Fruit fly (Drosophila melanogaster) whole organism, embryonic: ENCODE results near the gene CG7320.
A peak's percentile ranks its signal among the peaks of the same experiment; 100 is the strongest.

Experiments used
- Abd-B ChIP-seq: fragments of 200-800 bp; sonication (Bioruptor generic); optimal IDR thresholded peaks from 2 replicates; lab custom pipeline; 2018; ENCODE audit warnings: missing biosample characterization, mild to moderate bottlenecking, missing genetic modification characterization, moderate library complexity
- Aef1 ChIP-seq: fragments of 200-800 bp; sonication (Bioruptor generic); IDR thresholded peaks from 3 replicates; pipeline ENCODE4 v1.3.6; 2022; ENCODE audit warnings: missing biosample characterization, missing genetic modification characterization
- CG10959 ChIP-seq: fragments of 200-800 bp; sonication (Bioruptor generic); IDR thresholded peaks from 2 replicates; pipeline ENCODE4 v1.3.6; 2022; ENCODE audit warnings: missing biosample characterization, missing genetic modification characterization
- CG10979 ChIP-seq: fragments of 200-800 bp; sonication (Bioruptor generic); optimal IDR thresholded peaks from 2 replicates; lab custom pipeline; 2018; ENCODE audit warnings: missing biosample characterization, mild to moderate bottlenecking, missing genetic modification characterization, moderate library complexity
- CG11456 ChIP-seq: fragments of 200-800 bp; sonication (Bioruptor generic); IDR thresholded peaks from 3 replicates; pipeline ENCODE4 v1.3.6; 2022; ENCODE audit warnings: missing biosample characterization, missing genetic modification characterization
- CG11504 ChIP-seq: fragments of 200-800 bp; sonication (Bioruptor generic); optimal IDR thresholded peaks from 3 replicates; lab custom pipeline; 2019; ENCODE audit warnings: missing biosample characterization, mild to moderate bottlenecking, missing genetic modification characterization, moderate library complexity
- CG12071 ChIP-seq: fragments of 200-800 bp; sonication (Bioruptor generic); optimal IDR thresholded peaks from 3 replicates; lab custom pipeline; 2018; ENCODE audit warnings: missing biosample characterization, mild to moderate bottlenecking, missing genetic modification characterization
- CG14441 ChIP-seq: fragments of 200-800 bp; sonication (Bioruptor generic); IDR thresholded peaks from 2 replicates; pipeline ENCODE4 v1.3.6; 2022; ENCODE audit warnings: missing biosample characterization, missing genetic modification characterization
- CG14710 ChIP-seq: fragments of 200-800 bp; sonication (Bioruptor generic); optimal IDR thresholded peaks from 3 replicates; lab custom pipeline; 2019; ENCODE audit warnings: missing biosample characterization, mild to moderate bottlenecking, missing genetic modification characterization, moderate library complexity
- CG1647 ChIP-seq: fragments of 200-800 bp; sonication (Bioruptor generic); optimal IDR thresholded peaks from 3 replicates; lab custom pipeline; 2016; ENCODE audit warnings: missing biosample characterization, missing genetic modification characterization
- CG17359 ChIP-seq: fragments of 200-800 bp; sonication (Bioruptor generic); optimal IDR thresholded peaks from 3 replicates; lab custom pipeline; 2018; ENCODE audit warnings: missing biosample characterization, mild to moderate bottlenecking, missing genetic modification characterization, moderate library complexity
- CG18262 ChIP-seq: fragments of 200-800 bp; optimal IDR thresholded peaks from 3 replicates; lab custom pipeline; 2019; ENCODE audit warnings: missing biosample characterization, mild to moderate bottlenecking, missing genetic modification characterization, moderate library complexity
- CG1832 ChIP-seq: fragments of 200-800 bp; sonication (Bioruptor generic); optimal IDR thresholded peaks from 2 replicates; lab custom pipeline; 2017; ENCODE audit warnings: missing biosample characterization, mild to moderate bottlenecking, missing genetic modification characterization, inconsistent platforms
- CG2199 ChIP-seq: fragments of 200-800 bp; sonication (Bioruptor generic); IDR thresholded peaks from 3 replicates; pipeline ENCODE4 v1.3.6; 2022; ENCODE audit warnings: missing biosample characterization, missing genetic modification characterization
- CG3065 ChIP-seq: fragments of 200-800 bp; sonication (Bioruptor generic); optimal IDR thresholded peaks from 2 replicates; lab custom pipeline; 2016; ENCODE audit warnings: missing biosample characterization, missing genetic modification characterization
- CG34422 ChIP-seq: fragments of 200-800 bp; sonication (Bioruptor generic); IDR thresholded peaks from 3 replicates; pipeline ENCODE4 v1.3.6; 2022; ENCODE audit warnings: missing biosample characterization, missing genetic modification characterization
- CG4360 ChIP-seq: fragments of 200-800 bp; sonication (Bioruptor generic); IDR thresholded peaks from 2 replicates; pipeline ENCODE4 v1.3.6; 2022; ENCODE audit warnings: missing biosample characterization, missing genetic modification characterization
- CG4404 ChIP-seq: fragments of 200-800 bp; sonication (Bioruptor generic); IDR thresholded peaks from 2 replicates; pipeline ENCODE4 v1.3.6; 2022; ENCODE audit warnings: missing biosample characterization, missing genetic modification characterization
- CG7556 ChIP-seq: fragments of 200-800 bp; sonication (Bioruptor generic); optimal IDR thresholded peaks from 2 replicates; lab custom pipeline; 2017; ENCODE audit warnings: missing biosample characterization, mild to moderate bottlenecking, missing genetic modification characterization
- CG7839 ChIP-seq: fragments of 200-800 bp; sonication (Bioruptor generic); optimal IDR thresholded peaks from 3 replicates; lab custom pipeline; 2018; ENCODE audit warnings: missing biosample characterization, mild to moderate bottlenecking, missing genetic modification characterization, moderate library complexity
- CG7963 ChIP-seq: fragments of 200-800 bp; sonication (Bioruptor generic); IDR thresholded peaks from 3 replicates; pipeline ENCODE4 v1.3.6; 2022; ENCODE audit warnings: missing biosample characterization, missing genetic modification characterization; ENCODE audit not compliant: partially characterized antibody
- CG8765 ChIP-seq: fragments of 200-800 bp; sonication (Bioruptor generic); IDR thresholded peaks from 2 replicates; pipeline ENCODE4 v1.3.6; 2022; ENCODE audit warnings: missing biosample characterization, missing genetic modification characterization
- CG9727 ChIP-seq: fragments of 200-800 bp; sonication (Bioruptor generic); optimal IDR thresholded peaks from 3 replicates; lab custom pipeline; 2017; ENCODE audit warnings: missing biosample characterization, mild to moderate bottlenecking, missing genetic modification characterization
- D19A ChIP-seq: fragments of 200-800 bp; optimal IDR thresholded peaks from 3 replicates; lab custom pipeline; 2019; ENCODE audit warnings: missing biosample characterization, mild to moderate bottlenecking, missing genetic modification characterization, moderate library complexity
- D19B ChIP-seq: fragments of 200-800 bp; sonication (Bioruptor generic); optimal IDR thresholded peaks from 2 replicates; lab custom pipeline; 2017; ENCODE audit warnings: missing biosample characterization, mild to moderate bottlenecking, missing genetic modification characterization
- Deaf1 ChIP-seq: fragments of 200-800 bp; optimal IDR thresholded peaks from 3 replicates; lab custom pipeline; 2019; ENCODE audit warnings: missing biosample characterization, mild to moderate bottlenecking, missing genetic modification characterization, moderate library complexity
- Drgx ChIP-seq: fragments of 200-800 bp; sonication (Bioruptor generic); IDR thresholded peaks from 2 replicates; pipeline ENCODE4 v1.3.6; 2022; ENCODE audit warnings: missing biosample characterization, missing genetic modification characterization
- E2f1 ChIP-seq: fragments of 200-800 bp; sonication (Bioruptor generic); IDR thresholded peaks from 2 replicates; pipeline ENCODE4 v1.3.6; 2022; ENCODE audit warnings: missing biosample characterization, missing genetic modification characterization
- Ets65A ChIP-seq: fragments of 200-800 bp; sonication (Bioruptor generic); peaks from one replicate; lab custom pipeline; 2016; ENCODE audit warnings: missing biosample characterization, missing genetic modification characterization
- HLH3B ChIP-seq: fragments of 200-800 bp; sonication (Bioruptor generic); IDR thresholded peaks from 2 replicates; pipeline ENCODE4 v1.3.6; 2022; ENCODE audit warnings: missing biosample characterization, missing genetic modification characterization
- NC2α ChIP-seq: fragments of 200-800 bp; sonication (Bioruptor generic); optimal IDR thresholded peaks from 2 replicates; lab custom pipeline; 2016; ENCODE audit warnings: missing biosample characterization, missing genetic modification characterization
- Pdp1 ChIP-seq, 2 experiments: fragments of 200-800 bp; sonication (Bioruptor generic); optimal IDR thresholded peaks; 3 replicates each; lab custom pipeline; 2016; ENCODE audit warnings: missing biosample characterization in 2 of 2, missing genetic modification characterization in 2 of 2, mild to moderate bottlenecking in 1 of 2, moderate library complexity in 1 of 2
- Rfx ChIP-seq: fragments of 200-800 bp; sonication (Bioruptor generic); IDR thresholded peaks from 2 replicates; pipeline ENCODE4 v1.3.6; 2022; ENCODE audit warnings: missing biosample characterization, missing genetic modification characterization
- Six4 ChIP-seq: fragments of 200-800 bp; sonication (Bioruptor generic); optimal IDR thresholded peaks from 2 replicates; lab custom pipeline; 2016; ENCODE audit warnings: missing biosample characterization, missing genetic modification characterization
- al ChIP-seq: fragments of 200-800 bp; sonication (Bioruptor generic); IDR thresholded peaks from 2 replicates; pipeline ENCODE4 v1.3.6; 2022; ENCODE audit warnings: missing biosample characterization, missing genetic modification characterization
- aop ChIP-seq: fragments of 200-800 bp; sonication (Bioruptor generic); IDR thresholded peaks from 2 replicates; pipeline ENCODE4 v1.3.6; 2022; ENCODE audit warnings: missing biosample characterization, missing genetic modification characterization
- dmrt99B ChIP-seq: fragments of 200-800 bp; sonication (Bioruptor generic); optimal IDR thresholded peaks from 2 replicates; lab custom pipeline; 2018; ENCODE audit warnings: missing biosample characterization, mild to moderate bottlenecking, missing genetic modification characterization, moderate library complexity
- fu2 ChIP-seq: fragments of 200-800 bp; sonication (Bioruptor generic); optimal IDR thresholded peaks from 2 replicates; lab custom pipeline; 2016; ENCODE audit warnings: missing biosample characterization, missing genetic modification characterization
- h ChIP-seq: fragments of >200 bp; optimal IDR thresholded peaks from 2 replicates; lab custom pipeline; 2017
- insv ChIP-seq, 2 experiments: fragments of 200-800 bp; sonication (Bioruptor generic); optimal IDR thresholded peaks; 3 replicates each; lab custom pipeline; 2016 to 2018; ENCODE audit warnings: missing biosample characterization in 2 of 2, missing genetic modification characterization in 2 of 2
- onecut ChIP-seq: fragments of 200-800 bp; sonication (Bioruptor generic); IDR thresholded peaks from 2 replicates; pipeline ENCODE4 v1.3.6; 2022; ENCODE audit warnings: missing biosample characterization, missing genetic modification characterization
- pan ChIP-seq, 4 experiments: fragments of >200 bp in 3 of 4; fragments of 200-800 bp in 1 of 4; sonication (Bioruptor generic) in 1 of 4; optimal IDR thresholded peaks in 3 of 4; IDR thresholded peaks in 1 of 4; 2 replicates each; pipeline versions ENCODE4 v1.3.6 to Lab custom; 2017 to 2022; ENCODE audit warnings: missing biosample characterization in 2 of 4, missing genetic modification characterization in 2 of 4, mixed read lengths in 1 of 4
- pho ChIP-seq: fragments of 200-800 bp; sonication (Bioruptor generic); optimal IDR thresholded peaks from 2 replicates; lab custom pipeline; 2016; ENCODE audit warnings: missing biosample characterization, missing genetic modification characterization
- prd ChIP-seq, 3 experiments: fragments of >200 bp in 2 of 3; fragments of 200-800 bp in 1 of 3; sonication (Bioruptor generic) in 1 of 3; optimal IDR thresholded peaks in 2 of 3; IDR thresholded peaks in 1 of 3; 2 replicates in 2 of 3; 3 replicates in 1 of 3; pipeline versions ENCODE4 v1.3.6 to Lab custom; 2017 to 2022; ENCODE audit warnings: missing biosample characterization in 1 of 3, missing genetic modification characterization in 1 of 3
- pros ChIP-seq: fragments of 200-800 bp; sonication (Bioruptor generic); optimal IDR thresholded peaks from 3 replicates; lab custom pipeline; 2019; ENCODE audit warnings: missing biosample characterization, mild to moderate bottlenecking, missing genetic modification characterization, moderate library complexity
- schlank ChIP-seq: fragments of 200-800 bp; sonication (Bioruptor generic); optimal IDR thresholded peaks from 2 replicates; lab custom pipeline; 2018; ENCODE audit warnings: missing biosample characterization, mild to moderate bottlenecking, missing genetic modification characterization
- slbo ChIP-seq: fragments of 200-800 bp; sonication (Bioruptor generic); IDR thresholded peaks from 2 replicates; pipeline ENCODE4 v1.3.6; 2022; ENCODE audit warnings: missing biosample characterization, missing genetic modification characterization
- sqz ChIP-seq: fragments of 200-800 bp; sonication (Bioruptor generic); optimal IDR thresholded peaks from 3 replicates; lab custom pipeline; 2018; ENCODE audit warnings: missing biosample characterization, mild to moderate bottlenecking, missing genetic modification characterization
- tin ChIP-seq: fragments of 200-800 bp; sonication (Bioruptor generic); optimal IDR thresholded peaks from 3 replicates; lab custom pipeline; 2016; ENCODE audit warnings: missing biosample characterization, missing genetic modification characterization
- yki ChIP-seq: fragments of >200 bp; optimal IDR thresholded peaks from 3 replicates; lab custom pipeline; 2018
- zfh2 ChIP-seq: fragments of 200-800 bp; sonication (Bioruptor generic); optimal IDR thresholded peaks from 2 replicates; lab custom pipeline; 2016; ENCODE audit warnings: missing biosample characterization, missing genetic modification characterization

CG7320 gene

dm6 chr3L:18243152-18243551, 41.9 kb downstream of the CG7320 start (continued):
- peak; percentile 69 for TF ChIP-seq D19A (tag; lab: Kevin White, UChicago)
- peak; percentile 38; the same call in 1 of the 2 replicates for TF ChIP-seq HLH3B
- TF ChIP-seq Ets65A, result peak; percentile 57
- TF ChIP-seq CG7839, result peak; percentile 44
- TF ChIP-seq Six4, result peak; percentile 10
- peak; percentile 51 for TF ChIP-seq dmrt99B (tag; lab: Kevin White, UChicago)
- TF ChIP-seq yki (lab: Kevin White, UChicago), result no peak
- TF ChIP-seq CG18262 (tag; lab: Kevin White, UChicago), result peak; percentile 80
- peak; percentile 0 for TF ChIP-seq CG7556 (GFP tag; lab: Kevin White, UChicago)
- TF ChIP-seq CG34422 (GFP tag; lab: Robert Waterston, UW), result peak; percentile 34; the same call in 1 of the 3 replicates
- TF ChIP-seq CG8765 (GFP tag; lab: Robert Waterston, UW), result no peak
- no peak for TF ChIP-seq CG7963 (GFP tag; lab: Robert Waterston, UW)
- TF ChIP-seq CG11504 (tag; lab: Kevin White, UChicago), result peak; percentile 65
- TF ChIP-seq tin (GFP tag; lab: Kevin White, UChicago), result peak; percentile 2
- TF ChIP-seq insv (GFP tag; optimal IDR thresholded peaks at IDR 0.05; lab: Kevin White, UChicago), result no peak
- TF ChIP-seq Rfx, result peak; percentile 27; the same call in 1 of the 2 replicates
- TF ChIP-seq CG11456 (GFP tag; lab: Robert Waterston, UW), result no peak
- TF ChIP-seq slbo, result no peak
- TF ChIP-seq h (lab: Kevin White, UChicago), result no peak
- peak; percentile 65 for TF ChIP-seq CG9727
- peak; percentile 75 for TF ChIP-seq CG10979 (tag; lab: Kevin White, UChicago)
- no peak for TF ChIP-seq prd (optimal IDR thresholded peaks at IDR 0.05; lab: Kevin White, UChicago)
- TF ChIP-seq prd (GFP tag; IDR thresholded peaks at IDR 0.05; lab: Robert Waterston, UW), result peak; percentile 42; the same call in 2 of the 3 replicates
- TF ChIP-seq Abd-B (GFP tag; lab: Kevin White, UChicago), result peak; percentile 21
- TF ChIP-seq E2f1 (GFP tag; lab: Robert Waterston, UW), result 0 out of 2 replicates have a peak, but pooled peaks have one; percentile 12
- TF ChIP-seq CG4404 (GFP tag; lab: Robert Waterston, UW), result peak; percentile 51
- TF ChIP-seq al, result 0 out of 2 replicates have a peak, but pooled peaks have one; percentile 9
- 0 out of 2 replicates have a peak, but pooled peaks have one; percentile 5 for TF ChIP-seq onecut (GFP tag; lab: Robert Waterston, UW)
- no peak for TF ChIP-seq pho (GFP tag; lab: Kevin White, UChicago)
- peak; percentile 50 for TF ChIP-seq CG14710 (tag; lab: Kevin White, UChicago)
- no peak for TF ChIP-seq CG14441 (GFP tag; lab: Robert Waterston, UW)
- TF ChIP-seq pan (optimal IDR thresholded peaks at IDR 0.05; lab: Kevin White, UChicago), result no peak
- TF ChIP-seq pan (GFP tag; optimal IDR thresholded peaks at IDR 0.05 in 1 of 2, IDR thresholded peaks at IDR 0.05 in 1 of 2), result peak in 1 of 2 experiments; percentile 47
- TF ChIP-seq CG17359 (tag; lab: Kevin White, UChicago), result peak; percentile 48
- peak; percentile 87 for TF ChIP-seq D19B (GFP tag; lab: Kevin White, UChicago)

- TF ChIP-seq CG1832 (GFP tag; lab: Kevin White, UChicago), result peak; percentile 59
- peak; percentile 88 for TF ChIP-seq Deaf1
- no peak for TF ChIP-seq NC2α (GFP tag; lab: Kevin White, UChicago)
- TF ChIP-seq CG1647 (GFP tag; lab: Kevin White, UChicago), result no peak
- TF ChIP-seq CG2199 (GFP tag; lab: Robert Waterston, UW), result peak; percentile 95
- TF ChIP-seq Drgx (GFP tag; lab: Robert Waterston, UW), result 0 out of 2 replicates have a peak, but pooled peaks have one; percentile 25
- peak; percentile 91 for TF ChIP-seq CG3065 (GFP tag; lab: Kevin White, UChicago)
- TF ChIP-seq CG10959 (GFP tag; lab: Robert Waterston, UW), result no peak
- TF ChIP-seq Pdp1 (GFP tag; optimal IDR thresholded peaks at IDR 0.05; lab: Kevin White, UChicago), result no peak
- peak; percentile 65 for TF ChIP-seq pros (GFP tag; lab: Kevin White, UChicago)
- TF ChIP-seq schlank (tag; lab: Kevin White, UChicago), result no peak
- no peak for TF ChIP-seq D19B (GFP tag; lab: Kevin White, UChicago)
- TF ChIP-seq CG4360 (GFP tag; lab: Robert Waterston, UW), result peak; percentile 81
- TF ChIP-seq fu2 (GFP tag; lab: Kevin White, UChicago), result no peak
- no peak for TF ChIP-seq zfh2 (GFP tag; lab: Kevin White, UChicago)
- no peak for TF ChIP-seq aop (GFP tag; lab: Robert Waterston, UW)
- TF ChIP-seq sqz (GFP tag; lab: Kevin White, UChicago), result peak; percentile 53
- peak; percentile 15; the same call in 1 of the 3 replicates for TF ChIP-seq Aef1 (GFP tag; lab: Robert Waterston, UW)
- no peak for TF ChIP-seq CG12071 (GFP tag; lab: Kevin White, UChicago)
Observed at dm6 chr3L:18243673-18244072, 42.4 kb downstream of the CG7320 start.
